Worm (Caenorhabditis elegans) whole organism, L3 larva: ENCODE results near the gene rpb-8.

ENCODE experiments used
- R02D3.7 ChIP-seq: fragments of 150-350 bp; optimal IDR thresholded peaks from 2 replicates; lab custom pipeline; 2014; ENCODE audit warnings: missing biosample characterization, missing genetic modification characterization
- ZK546.5 ChIP-seq: sonication (generic microtip); optimal IDR thresholded peaks from 2 replicates; lab custom pipeline; 2017; ENCODE audit warnings: missing biosample characterization, missing genetic modification characterization
- aly-2 ChIP-seq: fragments of 150-350 bp; optimal IDR thresholded peaks from 2 replicates; lab custom pipeline; 2014; ENCODE audit warnings: missing biosample characterization, missing genetic modification characterization
- ama-1 ChIP-seq: fragments of 150-350 bp; optimal IDR thresholded peaks from 2 replicates; lab custom pipeline; 2018
- ceh-16 ChIP-seq: sonication (generic microtip); optimal IDR thresholded peaks from 2 replicates; lab custom pipeline; 2017; ENCODE audit warnings: missing biosample characterization, missing genetic modification characterization
- ceh-28 ChIP-seq: fragments of 150-350 bp; optimal IDR thresholded peaks from 2 replicates; lab custom pipeline; 2014; ENCODE audit warnings: missing biosample characterization, missing genetic modification reagents, missing genetic modification characterization
- ceh-9 ChIP-seq: sonication (generic microtip); optimal IDR thresholded peaks from 2 replicates; lab custom pipeline; 2018; ENCODE audit warnings: missing biosample characterization, missing genetic modification characterization
- egl-27 ChIP-seq: sonication (generic microtip); optimal IDR thresholded peaks from 4 replicates; lab custom pipeline; 2017; ENCODE audit warnings: missing biosample characterization, missing genetic modification reagents, missing genetic modification characterization
- egl-5 ChIP-seq: fragments of 150-350 bp; optimal IDR thresholded peaks from 2 replicates; lab custom pipeline; 2017; ENCODE audit warnings: missing biosample characterization, missing genetic modification reagents, missing genetic modification characterization, inconsistent platforms
- elt-1 ChIP-seq: fragments of 150-350 bp; optimal IDR thresholded peaks from 2 replicates; lab custom pipeline; 2014; ENCODE audit warnings: missing biosample characterization, missing genetic modification characterization
- elt-2 ChIP-seq: sonication (generic microtip); optimal IDR thresholded peaks from 2 replicates; lab custom pipeline; 2016; ENCODE audit warnings: missing genetic modification reagents, mild to moderate bottlenecking, missing genetic modification characterization, missing compliant biosample characterization
- fkh-10 ChIP-seq: sonication (generic microtip); optimal IDR thresholded peaks from 2 replicates; lab custom pipeline; 2017; ENCODE audit warnings: missing biosample characterization, missing genetic modification reagents, missing genetic modification characterization
- fos-1 ChIP-seq: fragments of 150-350 bp; optimal IDR thresholded peaks from 2 replicates; lab custom pipeline; 2014; ENCODE audit warnings: missing biosample characterization, missing genetic modification characterization
- hmg-11 ChIP-seq: sonication (generic microtip); optimal IDR thresholded peaks from 2 replicates; lab custom pipeline; 2016; ENCODE audit warnings: missing genetic modification characterization, missing compliant biosample characterization
- lin-15B ChIP-seq: fragments of 150-350 bp; optimal IDR thresholded peaks from 2 replicates; lab custom pipeline; 2014; ENCODE audit warnings: missing biosample characterization, missing genetic modification characterization
- lin-39 ChIP-seq: fragments of 150-350 bp; optimal IDR thresholded peaks from 2 replicates; lab custom pipeline; 2018; ENCODE audit warnings: missing biosample characterization, missing genetic modification reagents, missing genetic modification characterization
- mml-1 ChIP-seq: fragments of 150-350 bp; sonication (generic microtip); optimal IDR thresholded peaks from 3 replicates; lab custom pipeline; 2014; ENCODE audit warnings: missing biosample characterization, missing genetic modification characterization
- nfya-1 ChIP-seq: sonication (generic microtip); optimal IDR thresholded peaks from 2 replicates; lab custom pipeline; 2017; ENCODE audit warnings: missing genetic modification characterization, mild to moderate bottlenecking, missing compliant biosample characterization, antibody characterized with exemption, moderate library complexity; ENCODE audit not compliant: insufficient read depth
- nhr-11 ChIP-seq: fragments of 150-350 bp; optimal IDR thresholded peaks from 2 replicates; lab custom pipeline; 2014; ENCODE audit warnings: missing biosample characterization, missing genetic modification characterization
- nhr-12 ChIP-seq: fragments of 150-350 bp; optimal IDR thresholded peaks from 2 replicates; lab custom pipeline; 2014; ENCODE audit warnings: missing biosample characterization, missing genetic modification characterization
- nhr-25 ChIP-seq: sonication (generic microtip); optimal IDR thresholded peaks from 2 replicates; lab custom pipeline; 2017; ENCODE audit warnings: missing biosample characterization, missing genetic modification characterization
- nhr-28 ChIP-seq: fragments of 150-350 bp; optimal IDR thresholded peaks from 2 replicates; lab custom pipeline; 2014; ENCODE audit warnings: missing biosample characterization, missing genetic modification characterization
- nhr-43 ChIP-seq: sonication (generic microtip); optimal IDR thresholded peaks from 2 replicates; lab custom pipeline; 2016; ENCODE audit warnings: mild to moderate bottlenecking, missing genetic modification characterization, missing compliant biosample characterization; ENCODE audit not compliant: poor library complexity, severe bottlenecking
- nhr-67 ChIP-seq: fragments of 150-350 bp; optimal IDR thresholded peaks from 2 replicates; lab custom pipeline; 2014; ENCODE audit warnings: missing biosample characterization, missing genetic modification characterization
- nhr-76 ChIP-seq: fragments of 150-350 bp; sonication (generic microtip); optimal IDR thresholded peaks from 5 replicates; lab custom pipeline; 2014; ENCODE audit warnings: missing biosample characterization, missing genetic modification characterization
- nhr-77 ChIP-seq: fragments of 150-350 bp; optimal IDR thresholded peaks from 2 replicates; lab custom pipeline; 2014; ENCODE audit warnings: missing biosample characterization, missing genetic modification characterization
- pha-4 ChIP-seq: fragments of 150-350 bp; optimal IDR thresholded peaks from 2 replicates; lab custom pipeline; 2014; ENCODE audit warnings: missing biosample characterization, missing genetic modification reagents, missing genetic modification characterization
- pqm-1 ChIP-seq: fragments of 150-350 bp; optimal IDR thresholded peaks from 2 replicates; lab custom pipeline; 2017; ENCODE audit warnings: missing biosample characterization, missing genetic modification characterization, inconsistent platforms
- sea-2 ChIP-seq: fragments of 150-350 bp; sonication (generic microtip); optimal IDR thresholded peaks from 4 replicates; lab custom pipeline; 2014; ENCODE audit warnings: missing biosample characterization, missing genetic modification reagents, missing genetic modification characterization
- skn-1 ChIP-seq: fragments of 150-350 bp; optimal IDR thresholded peaks from 2 replicates; lab custom pipeline; 2014; ENCODE audit warnings: missing biosample characterization, missing genetic modification characterization
- snpc-4 ChIP-seq: fragments of 150-350 bp; optimal IDR thresholded peaks from 2 replicates; lab custom pipeline; 2014; ENCODE audit warnings: missing biosample characterization, missing genetic modification characterization
- unc-39 ChIP-seq: sonication (generic microtip); optimal IDR thresholded peaks from 4 replicates; lab custom pipeline; 2017; ENCODE audit warnings: missing biosample characterization, missing genetic modification characterization
- unc-62 ChIP-seq: fragments of 150-350 bp; sonication (generic microtip); optimal IDR thresholded peaks from 4 replicates; lab custom pipeline; 2014; ENCODE audit warnings: missing biosample characterization, missing genetic modification reagents, missing genetic modification characterization
- ztf-4 ChIP-seq: fragments of 150-350 bp; optimal IDR thresholded peaks from 2 replicates; lab custom pipeline; 2014; ENCODE audit warnings: missing biosample characterization, missing genetic modification characterization

The rpb-8 gene

ce11 chrIII:4951210-4951609 lies 33.4 kb upstream of the rpb-8 start:
- TF ChIP-seq ama-1 (lab: Kevin White, UChicago), result no peak
- peak; percentile 66 for TF ChIP-seq lin-39
- TF ChIP-seq nfya-1 (tag; lab: Kevin White, UChicago), result peak; percentile 43
- TF ChIP-seq hmg-11, result peak; percentile 6
- peak; percentile 26 for TF ChIP-seq egl-5
- no peak for TF ChIP-seq nhr-43 (tag; lab: Kevin White, UChicago)

ce11 chrIII:4950345-4950744 lies 32.5 kb upstream of the rpb-8 start:
- TF ChIP-seq egl-27 (no peak), lin-15B (tag; lab: Kevin White, UChicago) (peak; percentile 37), ztf-4 (tag; lab: Kevin White, UChicago) (no peak), sea-2 (GFP tag; lab: Kevin White, UChicago) (no peak), lin-39 (peak; percentile 65), hmg-11 (peak; percentile 58), nfya-1 (tag; lab: Kevin White, UChicago) (peak; percentile 86), pha-4 (peak; percentile 16), unc-62 (GFP tag; lab: Kevin White, UChicago) (no peak), snpc-4 (tag; lab: Kevin White, UChicago) (peak; percentile 18), nhr-77 (tag; lab: Kevin White, UChicago) (no peak), unc-39 (tag; lab: Kevin White, UChicago) (no peak), nhr-11 (peak; percentile 17)

ce11 chrIII:4948631-4949030 lies 30.8 kb upstream of the rpb-8 start:
- TF ChIP-seq lin-39 (peak; percentile 6), nhr-11 (no peak), nfya-1 (tag; lab: Kevin White, UChicago) (peak; percentile 9)
- TF ChIP-seq, all 47 proteins: peak for 2

- TF ChIP-seq hmg-11 (peak; percentile 47), fkh-10 (no peak), nhr-76 (tag; lab: Kevin White, UChicago) (no peak), ZK546.5 (tag; lab: Kevin White, UChicago) (no peak), aly-2 (tag; lab: Kevin White, UChicago) (no peak), pha-4 (no peak), lin-39 (peak; percentile 77), snpc-4 (tag; lab: Kevin White, UChicago) (no peak), ceh-9 (tag; lab: Kevin White, UChicago) (no peak), egl-27 (no peak), nhr-43 (tag; lab: Kevin White, UChicago) (no peak), skn-1 (tag; lab: Kevin White, UChicago) (no peak), nfya-1 (tag; lab: Kevin White, UChicago) (peak; percentile 58), lin-15B (tag; lab: Kevin White, UChicago) (no peak), ama-1 (lab: Kevin White, UChicago) (no peak)
- TF ChIP-seq, all 47 proteins: peak for 3
These were observed 29.5 kb upstream of the rpb-8 start for ce11 chrIII:4947352-4947751.

- TF ChIP-seq ztf-4 (tag; lab: Kevin White, UChicago) (no peak), lin-39 (no peak), pqm-1 (tag; lab: Kevin White, UChicago) (no peak), unc-62 (GFP tag; lab: Kevin White, UChicago) (no peak), nhr-12 (no peak), pha-4 (no peak), nhr-67 (tag; lab: Kevin White, UChicago) (no peak), elt-1 (tag; lab: Kevin White, UChicago) (no peak)
These were observed 26.4 kb upstream of the rpb-8 start, which contains the start of gene ntl-9 for ce11 chrIII:4944213-4944612. ntl-9 (plus strand) TSS chrIII:4944513.

- TF ChIP-seq fos-1 (tag; lab: Kevin White, UChicago) (no peak), R02D3.7 (tag; lab: Kevin White, UChicago) (no peak), nhr-25 (tag; lab: Kevin White, UChicago) (no peak), mml-1 (tag; lab: Kevin White, UChicago) (no peak), snpc-4 (tag; lab: Kevin White, UChicago) (no peak), nhr-28 (no peak), hmg-11 (no peak), pqm-1 (tag; lab: Kevin White, UChicago) (no peak), ceh-16 (tag; lab: Kevin White, UChicago) (no peak), ceh-28 (no peak), nhr-11 (no peak), egl-5 (no peak), nfya-1 (tag; lab: Kevin White, UChicago) (no peak), ZK546.5 (tag; lab: Kevin White, UChicago) (no peak), elt-2 (tag; lab: Kevin White, UChicago) (no peak)
These were observed 21.5 kb upstream of the rpb-8 start, which contains the start of gene rpb-2 for ce11 chrIII:4939267-4939666. rpb-2 (plus strand) TSS chrIII:4939567.
